Worm (Caenorhabditis elegans) whole organism, mixed stage, embryonic: ENCODE measurements around the gene ZK863.8.

Source experiments
- lsy-2 ChIP-seq: fragments of 150-350 bp; optimal IDR thresholded peaks from 2 replicates; lab custom pipeline; 2014; ENCODE audit warnings: missing biosample characterization, missing genetic modification characterization
- snpc-4 ChIP-seq: fragments of 150-350 bp; optimal IDR thresholded peaks from 2 replicates; lab custom pipeline; 2014; ENCODE audit warnings: missing biosample characterization, missing genetic modification characterization
- unc-39 ChIP-seq: fragments of 150-350 bp; optimal IDR thresholded peaks from 2 replicates; lab custom pipeline; 2014; ENCODE audit warnings: missing biosample characterization, missing genetic modification characterization
- unc-62 ChIP-seq: fragments of 150-350 bp; optimal IDR thresholded peaks from 2 replicates; lab custom pipeline; 2014; ENCODE audit warnings: missing biosample characterization, missing genetic modification reagents, missing genetic modification characterization
- zip-8 ChIP-seq: fragments of 150-350 bp; optimal IDR thresholded peaks from 2 replicates; lab custom pipeline; 2014; ENCODE audit warnings: missing biosample characterization, missing genetic modification characterization

- TF ChIP-seq unc-39 (tag; lab: Kevin White, UChicago) (no peak), lsy-2 (tag; lab: Kevin White, UChicago) (no peak), zip-8 (no peak), unc-62 (GFP tag; lab: Kevin White, UChicago) (no peak), snpc-4 (tag; lab: Kevin White, UChicago) (no peak)
Observed at ce11 chrV:12162906-12163305, 24.4 kb downstream of the ZK863.8 start, which contains the start of gene srj-4.
